Fruit fly (Drosophila melanogaster): Measurements from ENCODE around the gene S-Lap2.

The S-Lap2 gene

DNA sequence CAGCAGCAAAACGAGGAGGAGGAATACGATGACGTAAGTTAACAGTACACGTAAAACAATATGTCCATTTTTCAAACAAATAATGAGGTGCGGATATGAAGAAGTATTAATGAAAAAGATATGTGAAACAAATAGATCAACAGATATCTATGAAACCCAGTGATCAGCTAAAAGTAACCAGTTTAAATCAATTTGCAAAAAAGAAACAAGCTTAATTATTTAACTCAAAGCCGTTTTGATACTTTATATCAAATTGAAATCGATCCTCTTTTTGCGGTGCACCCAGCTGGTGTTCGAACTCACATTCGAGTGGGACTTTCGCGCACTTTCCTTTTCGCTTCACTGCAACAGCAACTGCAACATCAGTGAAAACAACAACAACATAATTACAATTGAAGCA lies 21.4 kb downstream of the S-Lap2 start (continued):
- TF ChIP-seq ss (GFP tag; optimal IDR thresholded peaks at IDR 0.05), result no peak
- TF ChIP-seq Sox102F (GFP tag; optimal IDR thresholded peaks at IDR 0.05), result no peak
- no peak for TF ChIP-seq CG10669 (GFP tag; optimal IDR thresholded peaks at IDR 0.05)
- no peak for TF ChIP-seq CG31627 (GFP tag; optimal IDR thresholded peaks at IDR 0.05)
- no peak for TF ChIP-seq CG34406 (GFP tag; optimal IDR thresholded peaks at IDR 0.05)
- TF ChIP-seq net (GFP tag; optimal IDR thresholded peaks at IDR 0.05), result no peak
- TF ChIP-seq eg (GFP tag; IDR thresholded peaks at IDR 0.05), result peak; percentile 42; the same call in 2 of the 3 replicates
- TF ChIP-seq Lpt (GFP tag; optimal IDR thresholded peaks at IDR 0.05), result no peak
- no peak for TF ChIP-seq CG1621 (tag; optimal IDR thresholded peaks at IDR 0.05)
- TF ChIP-seq CG9139 (GFP tag; optimal IDR thresholded peaks at IDR 0.05), result no peak
- peak; percentile 17 for TF ChIP-seq dac (GFP tag; optimal IDR thresholded peaks at IDR 0.05)
- no peak for TF ChIP-seq CG6854 (GFP tag; optimal IDR thresholded peaks at IDR 0.05)
- no peak for TF ChIP-seq CG6163 (GFP tag; IDR thresholded peaks at IDR 0.05)

dm6 chr3L:8643810-8644552 lies 24.3 kb downstream of the S-Lap2 start:
- TF ChIP-seq CG10669 (GFP tag; optimal IDR thresholded peaks at IDR 0.05), result no peak
- no peak for TF ChIP-seq dac (GFP tag; optimal IDR thresholded peaks at IDR 0.05)
- no peak for TF ChIP-seq CG11902 (GFP tag; optimal IDR thresholded peaks at IDR 0.05)
- TF ChIP-seq Sox15 (GFP tag; optimal IDR thresholded peaks at IDR 0.05), result no peak
- no peak for TF ChIP-seq CG6276 (GFP tag; optimal IDR thresholded peaks at IDR 0.05)
- no peak for TF ChIP-seq Lpt (GFP tag; optimal IDR thresholded peaks at IDR 0.05)
- TF ChIP-seq pdm3 (GFP tag; optimal IDR thresholded peaks at IDR 0.05), result no peak
- no peak for TF ChIP-seq Blimp-1 (GFP tag; optimal IDR thresholded peaks at IDR 0.05)

dm6 chr3L:8646821-8647220 lies 27.1 kb downstream of the S-Lap2 start, which contains the start of the genes CG13305 and Pex7:
Gene CG13305, minus strand, starts transcription at chr3L:8646822.
Gene Pex7, plus strand, starts transcription at chr3L:8647145.
- no peak for TF ChIP-seq Sox15 (GFP tag; optimal IDR thresholded peaks at IDR 0.05)
- no peak for TF ChIP-seq spab (GFP tag; optimal IDR thresholded peaks at IDR 0.05)
- no peak for TF ChIP-seq CG3032 (tag; optimal IDR thresholded peaks at IDR 0.05)
- TF ChIP-seq CG11762 (GFP tag; optimal IDR thresholded peaks at IDR 0.05; ENCODE audit: insufficient read depth), result no peak
- no peak for TF ChIP-seq Hr39 (GFP tag; optimal IDR thresholded peaks at IDR 0.05)
- no peak for TF ChIP-seq CG34406 (GFP tag; optimal IDR thresholded peaks at IDR 0.05)
- TF ChIP-seq CG8119 (GFP tag; IDR thresholded peaks at IDR 0.05), result no peak
- no peak for TF ChIP-seq eg (GFP tag; IDR thresholded peaks at IDR 0.05)
- no peak for TF ChIP-seq CG8319 (GFP tag; optimal IDR thresholded peaks at IDR 0.05)
- TF ChIP-seq Blimp-1 (GFP tag; optimal IDR thresholded peaks at IDR 0.05), result no peak
- TF ChIP-seq CG1621 (tag; optimal IDR thresholded peaks at IDR 0.05), result no peak

dm6 chr3L:8648836-8649235 lies 29.1 kb downstream of the S-Lap2 start, which contains the start of gene Arr2:
Gene Arr2, minus strand, starts transcription at chr3L:8648936.
- no peak for TF ChIP-seq Eip78C (GFP tag)
- no peak for TF ChIP-seq CG7368 (GFP tag; optimal IDR thresholded peaks at IDR 0.05)
- TF ChIP-seq CG8632 (GFP tag; optimal IDR thresholded peaks at IDR 0.05), result no peak
- no peak for TF ChIP-seq CG3919 (GFP tag; optimal IDR thresholded peaks at IDR 0.05)
- TF ChIP-seq net (GFP tag; optimal IDR thresholded peaks at IDR 0.05), result no peak
- TF ChIP-seq cyc (GFP tag; optimal IDR thresholded peaks at IDR 0.05), result no peak
- no peak for TF ChIP-seq acj6 (GFP tag; optimal IDR thresholded peaks at IDR 0.05)
- TF ChIP-seq Sox14 (GFP tag; optimal IDR thresholded peaks at IDR 0.05), result no peak
- TF ChIP-seq CG6792 (GFP tag; optimal IDR thresholded peaks at IDR 0.05), result no peak
- TF ChIP-seq CG6808 (GFP tag; optimal IDR thresholded peaks at IDR 0.05), result no peak
- no peak for TF ChIP-seq dsx (GFP tag; optimal IDR thresholded peaks at IDR 0.05; ENCODE audit: poor library complexity, severe bottlenecking)
- no peak for TF ChIP-seq CG6854 (GFP tag; optimal IDR thresholded peaks at IDR 0.05)
- no peak for TF ChIP-seq fkh (GFP tag; optimal IDR thresholded peaks at IDR 0.05)
- TF ChIP-seq dac (GFP tag; optimal IDR thresholded peaks at IDR 0.05), result no peak
- TF ChIP-seq esn (GFP tag; optimal IDR thresholded peaks at IDR 0.05), result no peak
- no peak for TF ChIP-seq CG11762 (GFP tag; optimal IDR thresholded peaks at IDR 0.05; ENCODE audit: insufficient read depth)
- TF ChIP-seq CG10669 (GFP tag; optimal IDR thresholded peaks at IDR 0.05), result no peak
- TF ChIP-seq CG3032 (tag; optimal IDR thresholded peaks at IDR 0.05), result no peak
- TF ChIP-seq CG11902 (GFP tag; optimal IDR thresholded peaks at IDR 0.05), result no peak
- TF ChIP-seq CG15336 (GFP tag; IDR thresholded peaks at IDR 0.05), result no peak

Data from whole organism, prepupa.